Worm (Caenorhabditis elegans): ENCODE data around the gene F09C8.2.
A peak's percentile ranks its signal among the peaks of the same experiment; 100 is the strongest.

F09C8.2 gene

ce11 chrX:16150153-16150552 is 3.3 kb upstream of the F09C8.2 start (continued):
- peak; percentile 6 for TF ChIP-seq snu-23 (GFP tag; optimal IDR thresholded peaks at IDR 0.05)
- peak; percentile 20 for TF ChIP-seq mep-1 (tag; optimal IDR thresholded peaks at IDR 0.05)
- TF ChIP-seq nhr-11 (tag; optimal IDR thresholded peaks at IDR 0.05), result no peak
- no peak for TF ChIP-seq ztf-4 (tag; optimal IDR thresholded peaks at IDR 0.05)
- TF ChIP-seq isw-1 (GFP tag; IDR thresholded peaks at IDR 0.05), result no peak
- TF ChIP-seq ceh-63 (GFP tag; optimal IDR thresholded peaks at IDR 0.05), result no peak
- TF ChIP-seq hlh-4 (tag; optimal IDR thresholded peaks at IDR 0.05), result no peak
- TF ChIP-seq unc-86 (tag; optimal IDR thresholded peaks at IDR 0.05), result no peak
- no peak for TF ChIP-seq zag-1 (tag; optimal IDR thresholded peaks at IDR 0.05)
- TF ChIP-seq Y116A8C.19 (tag; optimal IDR thresholded peaks at IDR 0.05; ENCODE audit: borderline replicate concordance), result no peak
- no peak for TF ChIP-seq mef-2 (tag; optimal IDR thresholded peaks at IDR 0.05)
- TF ChIP-seq lin-35 (GFP tag; optimal IDR thresholded peaks at IDR 0.05), result peak in 1 of 2 experiments; percentile 29
- TF ChIP-seq C04F5.9 (tag; optimal IDR thresholded peaks at IDR 0.05), result no peak
- no peak for TF ChIP-seq skn-1 (tag; optimal IDR thresholded peaks at IDR 0.05)
- no peak for TF ChIP-seq dsc-1 (tag; optimal IDR thresholded peaks at IDR 0.05)
- no peak for TF ChIP-seq lin-39 (tag; optimal IDR thresholded peaks at IDR 0.05)
- TF ChIP-seq nhr-47 (tag; optimal IDR thresholded peaks at IDR 0.05), result no peak

DNA sequence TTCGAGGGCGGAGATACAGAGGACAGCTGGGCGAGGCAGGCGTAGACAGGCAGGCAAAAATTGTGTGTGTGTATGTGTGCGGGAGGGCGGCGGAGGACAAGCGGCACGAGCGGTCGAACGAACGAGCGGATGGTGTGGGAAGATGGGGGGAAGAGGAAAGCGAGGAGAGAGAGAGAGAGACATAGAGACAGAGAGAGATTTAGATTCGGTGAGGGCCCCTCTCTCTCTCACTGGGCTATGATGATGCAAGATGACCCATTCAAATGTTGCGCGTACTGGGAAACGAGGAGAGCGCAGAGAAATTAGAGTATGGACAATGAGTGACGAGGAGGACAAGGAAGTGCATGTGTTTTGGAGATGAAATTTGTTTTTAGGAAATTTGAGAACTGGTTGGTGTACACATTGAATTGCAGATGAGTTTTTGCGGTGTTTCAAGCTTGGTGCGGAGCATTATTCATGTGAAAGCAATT is 941 bp upstream of the F09C8.2 start:
- TF ChIP-seq hlh-4 (tag; optimal IDR thresholded peaks at IDR 0.05) (no peak), nhr-77 (tag; optimal IDR thresholded peaks at IDR 0.05) (peak; percentile 19), nhr-76 (tag; optimal IDR thresholded peaks at IDR 0.05) (no peak), egl-27 (tag; optimal IDR thresholded peaks at IDR 0.05) (peak; percentile 51), elt-2 (tag; optimal IDR thresholded peaks at IDR 0.05) (no peak), efl-3 (GFP tag; optimal IDR thresholded peaks at IDR 0.05) (no peak), xbp-1 (tag; optimal IDR thresholded peaks at IDR 0.05) (peak; percentile 57), nhr-90 (tag; optimal IDR thresholded peaks at IDR 0.05; ENCODE audit: poor library complexity) (peak; percentile 58), C04F5.9 (tag; optimal IDR thresholded peaks at IDR 0.05) (no peak), isw-1 (GFP tag; IDR thresholded peaks at IDR 0.05) (peak; percentile 49), irx-1 (tag; optimal IDR thresholded peaks at IDR 0.05) (peak; percentile 70), nhr-20 (tag; optimal IDR thresholded peaks at IDR 0.05) (peak; percentile 75), egl-13 (tag; optimal IDR thresholded peaks at IDR 0.05) (peak; percentile 74), Y116A8C.19 (tag; optimal IDR thresholded peaks at IDR 0.05; ENCODE audit: borderline replicate concordance) (no peak), fos-1 (tag; optimal IDR thresholded peaks at IDR 0.05) (peak; percentile 71), unc-62 (GFP tag; optimal IDR thresholded peaks at IDR 0.05) (no peak), ama-1 (optimal IDR thresholded peaks at IDR 0.05) (no peak), sup-37 (GFP tag; optimal IDR thresholded peaks at IDR 0.05) (no peak), vab-15 (tag; optimal IDR thresholded peaks at IDR 0.05) (no peak), unc-130 (tag; optimal IDR thresholded peaks at IDR 0.05) (peak; percentile 15), fkh-4 (tag; optimal IDR thresholded peaks at IDR 0.05; ENCODE audit: borderline replicate concordance) (no peak), pax-3 (tag; optimal IDR thresholded peaks at IDR 0.05) (peak; percentile 42), unc-98 (GFP tag; IDR thresholded peaks at IDR 0.05) (no peak), nhr-84 (tag; optimal IDR thresholded peaks at IDR 0.05) (no peak), nhr-71 (tag; optimal IDR thresholded peaks at IDR 0.05) (peak; percentile 90), snu-23 (GFP tag; optimal IDR thresholded peaks at IDR 0.05) (peak; percentile 85), mep-1 (tag; optimal IDR thresholded peaks at IDR 0.05) (peak; percentile 89), hpl-2 (GFP tag; optimal IDR thresholded peaks at IDR 0.05) (no peak), lsy-2 (tag; optimal IDR thresholded peaks at IDR 0.05) (peak; percentile 63 to 75), C34B4.2 (tag; optimal IDR thresholded peaks at IDR 0.05) (no peak), rnt-1 (tag; optimal IDR thresholded peaks at IDR 0.05) (peak; percentile 65), ceh-63 (GFP tag; optimal IDR thresholded peaks at IDR 0.05) (no peak), fkh-8 (tag; optimal IDR thresholded peaks at IDR 0.05) (peak; percentile 92), lin-13 (GFP tag; optimal IDR thresholded peaks at IDR 0.05) (peak; percentile 66), aha-1 (tag; optimal IDR thresholded peaks at IDR 0.05) (no peak), nhr-11 (tag; optimal IDR thresholded peaks at IDR 0.05) (peak; percentile 36), lin-39 (tag; optimal IDR thresholded peaks at IDR 0.05) (no peak), ets-5 (GFP tag; IDR thresholded peaks at IDR 0.05) (no peak), pqm-1 (tag; optimal IDR thresholded peaks at IDR 0.05) (no peak), snpc-4 (tag; optimal IDR thresholded peaks at IDR 0.05) (peak; percentile 80), lin-14 (GFP tag; optimal IDR thresholded peaks at IDR 0.05) (peak; percentile 98), efl-1 (optimal IDR thresholded peaks at IDR 0.05) (peak; percentile 51 to 63), efl-1 (GFP tag; optimal IDR thresholded peaks at IDR 0.05 in 1 of 2) (peak in 1 of 2 experiments; percentile 71), ztf-4 (tag; optimal IDR thresholded peaks at IDR 0.05) (peak; percentile 89)

Measured in whole organism, L1 larva.